Fruit fly (Drosophila melanogaster) whole organism, larva: ENCODE results near the gene Zcchc7.

Experiments
- noc ChIP-seq: fragments of 200-800 bp; sonication (Bioruptor generic); optimal IDR thresholded peaks from 3 replicates; lab custom pipeline; 2019; ENCODE audit warnings: missing biosample characterization, mild to moderate bottlenecking, missing genetic modification characterization, moderate library complexity

Gene Zcchc7

DNA sequence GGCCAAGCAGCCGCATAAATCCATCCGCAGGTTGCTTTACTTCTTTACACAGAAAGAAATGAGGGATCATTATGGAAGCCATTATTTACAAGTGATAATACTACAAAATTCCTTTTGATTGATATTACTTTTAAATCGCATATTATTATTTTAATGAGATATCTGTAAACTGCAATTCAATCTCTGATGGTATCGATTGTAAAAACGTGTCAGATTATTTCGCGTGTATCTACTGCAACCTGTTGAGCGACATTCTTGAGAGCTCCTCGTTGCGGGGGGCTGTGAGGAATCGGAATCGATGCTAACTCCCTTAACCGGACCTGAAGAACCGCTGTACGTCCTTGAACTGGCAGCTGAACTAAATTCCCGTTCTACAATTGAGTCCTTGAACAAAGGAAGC, 27.1 kb upstream of the Zcchc7 start:
- TF ChIP-seq noc (tag; lab: Kevin White, UChicago) = no peak

DNA sequence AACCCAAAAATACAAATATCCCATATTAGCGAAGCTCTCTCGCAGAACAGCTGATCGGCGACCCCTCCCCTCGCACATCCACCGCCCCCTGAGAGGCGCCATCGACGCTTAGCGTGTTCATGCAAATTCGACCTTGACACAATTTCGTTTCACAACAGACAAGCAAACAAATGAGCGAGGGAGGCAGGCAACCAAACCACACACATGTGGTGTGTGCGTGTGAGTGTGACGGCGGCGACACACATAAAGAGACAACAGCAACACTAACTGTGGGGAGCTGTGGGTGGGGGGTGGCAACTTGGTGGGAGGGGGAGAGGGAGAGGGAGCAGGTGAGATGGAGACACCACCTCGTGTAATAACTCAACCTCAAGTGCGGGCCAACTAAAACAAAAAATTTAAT, 20.5 kb upstream of the Zcchc7 start:
- TF ChIP-seq noc (tag; lab: Kevin White, UChicago) = no peak

DNA sequence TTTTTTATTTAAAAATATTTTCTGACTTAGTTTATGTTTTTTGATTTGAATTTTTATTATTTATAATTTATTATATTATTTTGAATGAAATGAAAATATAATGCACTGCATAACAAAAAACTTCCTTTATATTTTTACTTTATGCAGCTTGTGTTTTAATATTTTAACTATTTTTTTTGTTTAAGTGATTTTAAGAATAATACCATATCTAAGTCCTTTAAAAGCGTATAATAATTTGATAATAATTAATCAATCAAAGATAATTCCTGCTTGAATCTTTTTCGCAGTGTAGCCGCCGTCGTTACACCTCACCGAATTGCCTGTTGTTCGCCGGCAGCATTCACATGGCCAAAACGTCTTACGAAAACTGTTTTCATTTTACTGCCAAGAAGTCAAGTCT, 20.0 kb upstream of the Zcchc7 start:
- no peak for TF ChIP-seq noc (tag; lab: Kevin White, UChicago)

DNA sequence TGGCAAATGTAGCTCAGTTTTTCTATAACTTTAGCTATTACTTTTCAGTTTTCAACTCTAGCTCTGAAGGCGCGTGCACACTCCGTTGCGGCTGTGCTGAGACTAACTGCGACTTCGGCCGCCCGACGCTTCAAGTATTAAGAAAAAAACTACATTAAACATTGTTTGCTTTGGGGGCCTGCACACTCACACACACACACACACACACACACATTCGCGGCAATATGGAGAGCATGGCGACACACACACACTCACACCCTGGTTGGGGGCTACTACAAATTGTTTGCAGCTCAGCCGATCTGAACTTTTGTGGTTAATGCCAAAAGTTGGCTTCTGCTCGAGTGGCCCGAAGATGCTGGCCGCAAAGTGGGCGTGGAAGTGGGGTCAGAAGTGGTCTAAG, 16.2 kb upstream of the Zcchc7 start, which contains the start of gene CG13024:
TSS of gene CG13024 (minus strand) at position 108 of the 400 bp plus-strand sequence.
- no peak for TF ChIP-seq noc (tag; lab: Kevin White, UChicago)

DNA sequence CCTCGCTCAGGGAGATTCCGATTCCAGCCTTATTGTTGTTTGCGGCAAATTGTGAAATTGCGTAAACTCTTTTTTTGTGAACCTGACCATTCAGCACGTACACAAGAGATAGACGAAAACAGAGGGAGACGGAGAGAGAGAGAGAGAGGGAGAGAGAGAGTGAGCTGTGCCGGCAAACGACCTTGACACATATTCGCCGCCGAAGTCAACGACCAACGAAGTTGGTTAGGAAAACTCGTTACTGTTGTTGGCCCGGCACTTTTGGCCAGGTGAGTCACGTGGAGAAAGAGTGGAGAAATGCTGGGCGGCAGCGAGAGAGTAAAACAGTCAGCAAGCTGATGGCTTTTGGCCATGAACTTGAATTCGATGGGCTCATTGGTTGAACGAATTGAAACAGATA, 15.2 kb upstream of the Zcchc7 start:
- no peak for TF ChIP-seq noc (tag; lab: Kevin White, UChicago)

DNA sequence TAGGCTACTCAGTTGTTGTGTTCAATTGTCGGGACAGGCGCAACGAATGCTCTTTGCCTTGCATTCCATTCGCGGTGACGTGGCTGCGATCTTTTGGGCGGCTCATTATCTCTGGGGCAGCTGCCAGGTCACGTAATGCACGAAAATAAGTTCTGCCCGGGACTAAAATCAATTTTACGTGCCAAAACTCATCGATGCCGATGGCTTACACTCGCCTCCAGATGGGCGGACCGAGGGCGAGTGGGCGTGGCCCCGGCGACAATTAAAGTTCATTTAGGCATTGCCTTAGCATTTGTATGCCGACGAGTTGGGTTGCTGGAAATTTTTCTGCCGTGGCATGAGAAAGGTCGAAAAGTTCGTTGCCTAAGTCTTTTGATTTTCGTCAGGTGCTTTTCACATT, 8.5 kb upstream of the Zcchc7 start:
- TF ChIP-seq noc (tag; lab: Kevin White, UChicago) = no peak

DNA sequence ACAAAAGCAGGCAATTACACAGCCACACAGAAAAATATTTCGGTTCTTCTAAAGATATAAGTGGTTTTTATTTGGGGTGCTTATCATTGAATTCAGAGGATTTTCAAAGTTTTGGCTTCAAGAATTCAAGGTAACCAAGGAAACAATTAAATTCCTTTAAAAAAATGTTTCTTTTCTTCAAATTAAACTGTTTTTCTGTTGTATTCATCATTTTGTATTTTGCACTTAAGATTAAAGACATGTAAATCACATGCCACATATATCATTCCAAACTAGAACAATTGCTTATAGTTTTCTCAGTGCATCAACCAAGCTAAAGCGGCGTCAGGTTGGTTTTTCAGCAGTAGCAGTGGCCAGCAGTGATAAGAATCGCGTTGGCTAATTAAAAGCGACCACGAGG, 4.6 kb upstream of the Zcchc7 start:
- no peak for TF ChIP-seq noc (tag; lab: Kevin White, UChicago)

DNA sequence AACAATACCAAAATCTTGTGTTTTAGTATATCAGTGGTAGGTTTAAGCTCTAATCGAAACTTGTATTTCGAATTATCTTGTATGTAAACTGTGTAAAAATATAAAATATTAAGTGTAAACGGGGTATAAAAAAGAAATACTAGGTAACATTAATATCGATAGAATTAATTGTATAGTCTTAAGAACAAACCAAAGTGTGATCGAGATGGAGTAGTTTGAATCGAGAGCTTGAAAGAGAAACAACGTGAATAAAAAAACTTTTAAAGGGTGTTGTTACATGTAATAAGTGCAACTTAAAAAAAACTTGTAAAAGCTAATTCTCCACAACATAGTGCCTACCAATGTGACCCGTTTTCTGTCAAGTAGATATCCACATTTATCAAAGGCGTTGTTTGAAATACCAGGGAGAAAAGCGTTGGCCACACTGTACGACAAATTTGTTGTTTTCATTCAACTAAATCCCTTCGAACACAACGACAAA, 3.1 kb upstream of the Zcchc7 start, which contains the start of gene TSG101:
TSS of gene TSG101 (plus strand) at position 208 of the 481 bp plus-strand sequence.
- TF ChIP-seq noc (tag; lab: Kevin White, UChicago) = no peak

DNA sequence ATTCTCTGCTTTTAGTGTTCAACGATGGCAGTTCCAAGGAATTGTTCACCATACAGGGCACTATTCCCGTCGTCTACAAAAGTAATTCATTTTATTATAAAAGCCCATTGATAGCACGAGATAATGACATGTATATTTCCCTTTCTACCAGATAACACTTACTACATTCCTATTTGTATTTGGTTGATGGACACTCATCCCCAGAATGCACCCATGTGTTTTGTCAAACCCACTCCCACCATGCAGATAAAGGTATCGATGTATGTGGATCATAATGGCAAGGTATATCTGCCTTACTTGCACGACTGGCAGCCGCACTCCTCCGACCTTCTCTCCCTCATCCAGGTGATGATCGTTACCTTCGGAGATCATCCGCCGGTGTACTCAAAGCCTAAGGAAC, 2.2 kb upstream of the Zcchc7 start:
- TF ChIP-seq noc (tag; lab: Kevin White, UChicago) = no peak

DNA sequence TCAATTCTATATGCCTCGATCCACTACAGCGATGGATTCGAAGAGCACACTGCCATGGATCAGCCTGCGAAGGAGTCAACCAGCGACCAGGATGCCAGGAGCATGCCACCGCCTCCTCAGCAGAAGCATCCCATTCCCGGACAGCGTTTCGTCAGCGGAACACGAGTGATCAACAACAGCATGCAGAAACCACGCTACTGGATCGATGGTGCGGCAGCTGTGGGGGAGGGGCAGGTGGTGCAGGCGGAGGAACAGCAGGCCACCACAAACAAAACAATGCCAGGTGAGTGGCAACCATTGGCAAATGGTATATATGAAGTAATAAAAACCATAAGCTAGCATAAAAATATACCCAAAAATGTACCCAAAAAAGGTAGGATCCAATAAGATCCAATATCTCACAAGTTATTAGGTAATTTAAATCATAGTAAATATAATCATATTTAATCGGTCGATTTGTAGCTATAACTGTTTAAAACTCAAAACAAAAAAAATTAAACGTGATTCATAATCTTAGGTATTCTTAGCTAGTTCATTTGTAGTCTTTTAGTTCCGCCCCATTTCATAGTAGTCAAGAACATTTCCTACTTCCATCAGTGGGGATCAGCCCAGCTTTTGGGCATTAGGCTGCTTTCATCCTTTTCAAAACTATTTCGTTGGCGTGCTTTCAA, 556 bp downstream of the Zcchc7 start, which contains the start of gene CG32161:
TSS of gene CG32161 (plus strand) at position 621 of the 671 bp plus-strand sequence.
- TF ChIP-seq noc (tag; lab: Kevin White, UChicago) = no peak

DNA sequence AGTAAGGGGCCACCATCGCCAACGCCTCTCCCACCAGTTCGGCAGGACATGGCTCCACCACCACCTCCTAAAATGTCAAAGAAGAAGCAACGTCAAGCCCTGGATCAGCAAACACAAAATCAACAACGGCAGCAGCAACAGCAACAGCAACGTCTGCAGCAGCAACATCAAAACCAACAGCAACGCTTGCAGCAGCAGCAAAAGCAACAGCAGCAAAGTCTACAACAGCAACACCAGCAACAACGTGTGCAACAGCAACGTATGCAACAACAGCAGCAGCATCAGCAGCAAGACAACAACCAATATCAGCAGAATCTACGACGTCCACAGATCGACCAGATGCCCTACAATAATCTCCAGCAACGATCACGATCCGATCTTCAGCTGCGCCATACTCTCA, 6.4 kb downstream of the Zcchc7 start:
- no peak for TF ChIP-seq noc (tag; lab: Kevin White, UChicago)

DNA sequence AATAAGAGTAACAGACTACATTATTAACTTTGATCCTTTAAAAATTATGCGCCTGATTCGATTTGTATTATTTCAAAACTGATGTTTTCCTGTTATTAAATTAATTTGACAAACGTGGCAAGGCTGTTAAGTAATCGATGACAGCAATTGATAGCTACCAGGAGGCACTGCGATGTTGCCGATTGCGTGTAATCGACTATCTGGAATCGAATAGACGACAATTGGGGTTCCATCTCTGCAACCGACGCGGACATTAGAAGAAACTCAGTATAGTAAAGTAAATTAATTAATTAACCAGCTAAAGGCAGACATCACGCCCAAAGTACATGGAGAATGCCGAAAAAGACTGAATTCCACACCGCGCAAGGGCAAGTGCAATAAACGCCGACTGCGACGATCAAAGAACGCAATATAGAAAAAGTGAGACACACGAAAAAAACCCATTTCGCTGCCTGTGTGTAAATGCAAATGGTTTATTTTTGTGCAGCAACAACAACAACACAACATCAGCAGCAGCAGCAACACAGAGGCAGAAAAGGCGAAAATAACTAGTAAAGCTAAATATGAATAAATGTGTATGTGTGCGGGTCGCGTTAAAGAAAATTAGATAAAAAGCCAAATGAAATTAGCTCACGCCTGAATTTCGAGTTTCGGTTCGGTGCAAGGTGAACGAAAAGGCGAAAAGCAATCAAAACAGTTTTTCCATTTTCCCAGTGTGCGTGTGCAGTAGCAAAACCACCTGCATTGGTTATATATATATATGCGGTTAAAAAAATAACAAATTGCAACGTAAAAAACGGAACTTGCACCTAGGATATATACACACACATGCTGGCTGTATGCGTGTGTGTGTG, 8.6 kb downstream of the Zcchc7 start, which contains the start of gene sina:
TSS of gene sina (plus strand) at position 219 of the 854 bp plus-strand sequence.
- TF ChIP-seq noc (tag; lab: Kevin White, UChicago) = no peak

DNA sequence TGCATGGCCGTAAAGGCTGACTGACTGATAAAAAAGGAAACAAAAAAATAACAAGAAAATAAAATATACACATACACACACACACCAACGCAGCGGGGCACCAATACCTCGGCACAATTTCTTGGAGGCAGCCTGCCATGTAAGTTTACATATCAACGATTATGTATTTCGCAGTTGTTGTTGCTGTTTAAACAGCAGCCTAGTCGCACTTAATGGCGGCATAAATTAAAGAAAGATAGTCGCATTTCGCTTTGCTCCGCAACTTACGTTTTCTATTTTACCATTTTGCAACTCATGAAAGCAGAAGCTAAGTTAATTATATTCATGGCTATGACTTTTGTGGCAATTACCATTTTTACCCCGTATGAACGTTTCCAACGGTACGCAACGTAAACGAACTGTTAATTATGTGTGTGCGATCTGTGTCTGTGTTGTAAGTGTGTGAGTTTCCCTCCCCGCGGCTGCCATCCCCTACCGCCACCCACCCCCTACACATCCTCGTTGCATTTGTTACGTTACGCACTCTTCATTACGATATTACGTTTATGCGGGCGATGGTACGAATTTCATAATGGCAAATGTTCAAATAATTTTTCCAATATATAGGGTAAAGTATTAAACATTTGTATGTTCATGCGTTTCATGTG, 9.3 kb downstream of the Zcchc7 start:
- no peak for TF ChIP-seq noc (tag; lab: Kevin White, UChicago)

DNA sequence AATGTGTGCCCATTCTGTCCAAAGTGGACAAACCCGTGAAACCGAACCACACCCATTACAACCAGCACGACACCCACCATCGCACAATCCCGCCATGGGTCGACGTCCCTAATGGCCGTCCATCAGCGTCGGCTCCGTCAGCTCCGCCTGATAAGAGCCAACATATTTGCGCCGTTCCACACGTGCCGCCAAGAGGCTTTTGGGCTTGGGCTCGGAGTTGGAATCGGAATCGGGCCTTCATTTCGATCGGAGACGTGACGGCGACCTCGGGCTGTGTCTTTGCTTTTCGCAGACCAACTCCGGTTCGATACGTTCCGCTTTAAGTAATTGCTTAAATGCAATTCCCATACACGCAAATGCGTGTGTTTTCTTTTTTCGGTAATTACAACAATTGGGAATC, 10.1 kb downstream of the Zcchc7 start:
- TF ChIP-seq noc (tag; lab: Kevin White, UChicago) = no peak

DNA sequence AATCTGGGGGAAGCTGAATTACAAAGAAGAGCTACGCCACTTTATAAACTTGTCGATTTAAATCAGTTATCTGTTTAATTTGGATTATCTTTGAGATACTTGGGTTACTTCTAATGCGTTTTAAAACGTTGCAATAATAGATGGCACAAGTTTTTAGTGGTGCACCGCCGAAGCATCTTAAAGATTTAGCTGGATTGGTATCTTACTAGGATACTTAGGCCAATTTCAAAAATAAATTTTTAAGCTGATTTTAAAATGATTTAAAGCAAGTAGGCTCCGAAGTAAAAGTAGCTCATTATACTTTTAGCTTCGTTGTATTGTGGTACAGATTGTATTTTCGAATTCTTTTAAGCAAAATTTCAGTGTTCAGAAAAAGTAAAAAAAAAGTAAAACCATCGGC, 13.6 kb downstream of the Zcchc7 start, which contains the start of gene sinah:
TSS of gene sinah (plus strand) at position 301 of the 400 bp plus-strand sequence.
- no peak for TF ChIP-seq noc (tag; lab: Kevin White, UChicago)

DNA sequence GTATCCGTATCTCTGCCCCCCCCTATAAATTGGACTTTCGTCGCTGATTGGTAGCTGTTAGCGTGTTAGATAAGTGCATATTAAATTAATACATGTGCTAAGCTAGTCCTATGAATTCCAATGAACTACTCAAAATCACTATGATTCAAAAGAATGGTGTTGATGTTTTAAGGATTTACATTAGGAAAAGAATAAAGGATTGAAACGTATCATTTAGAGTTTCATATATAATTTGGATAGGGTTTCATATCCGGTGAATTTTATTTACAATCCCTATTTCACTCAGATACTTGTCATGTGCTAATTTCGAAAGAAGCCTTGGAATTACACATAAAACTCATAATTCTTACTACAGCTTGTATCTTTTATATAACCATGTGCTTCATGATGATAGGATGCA, 15.1 kb downstream of the Zcchc7 start, which contains the start of gene CG13029:
TSS of gene CG13029 (plus strand) at position 301 of the 400 bp plus-strand sequence.
- no peak for TF ChIP-seq noc (tag; lab: Kevin White, UChicago)
